Worm (Caenorhabditis elegans) whole organism, L1 larva: ENCODE measurements around the gene F32D8.14.

Experiments
- C34B4.2 ChIP-seq: sonication (generic microtip); optimal IDR thresholded peaks from 2 replicates; lab custom pipeline; 2017; ENCODE audit warnings: mild to moderate bottlenecking, missing genetic modification characterization, missing compliant biosample characterization
- F16B12.6 ChIP-seq: fragments of 150-350 bp; optimal IDR thresholded peaks from 2 replicates; lab custom pipeline; 2014; ENCODE audit warnings: missing biosample characterization, missing genetic modification characterization
- Y116A8C.19 ChIP-seq: sonication (generic microtip); optimal IDR thresholded peaks from 2 replicates; lab custom pipeline; 2016; ENCODE audit warnings: missing compliant biosample characterization, missing genetic modification characterization, borderline replicate concordance
- aha-1 ChIP-seq: fragments of 150-350 bp; optimal IDR thresholded peaks from 2 replicates; lab custom pipeline; 2014; ENCODE audit warnings: missing biosample characterization, missing genetic modification characterization
- blmp-1 ChIP-seq: fragments of 150-350 bp; optimal IDR thresholded peaks from 2 replicates; lab custom pipeline; 2014; ENCODE audit warnings: missing biosample characterization, missing genetic modification characterization
- ceh-8 ChIP-seq: fragments of 200-800 bp; sonication (Bioruptor generic); optimal IDR thresholded peaks from 2 replicates; lab custom pipeline; 2018; ENCODE audit warnings: mild to moderate bottlenecking, missing genetic modification characterization, moderate library complexity, missing compliant biosample characterization
- ceh-82 ChIP-seq, 3 experiments: fragments of 150-350 bp in 1 of 3; sonication (generic microtip) in 2 of 3; optimal IDR thresholded peaks; 2 replicates each; lab custom pipeline; 2014 to 2017; ENCODE audit warnings: missing biosample characterization in 3 of 3, missing genetic modification characterization in 3 of 3
- ces-1 ChIP-seq: fragments of 150-350 bp; optimal IDR thresholded peaks from 2 replicates; lab custom pipeline; 2014; ENCODE audit warnings: missing biosample characterization, missing genetic modification reagents, missing genetic modification characterization
- dsc-1 ChIP-seq: sonication (generic microtip); optimal IDR thresholded peaks from 2 replicates; lab custom pipeline; 2016; ENCODE audit warnings: mild to moderate bottlenecking, missing genetic modification characterization, missing compliant biosample characterization
- efl-1 ChIP-seq, 4 experiments: fragments of 150-350 bp; optimal IDR thresholded peaks in 3 of 4; peaks in 1 of 4; 1 replicate in 1 of 4; 2 replicates in 3 of 4; lab custom pipeline; 2014; ENCODE audit warnings: missing biosample characterization in 2 of 4, missing genetic modification characterization in 2 of 4, missing genetic modification reagents in 2 of 4
- egl-27 ChIP-seq, 2 experiments: fragments of 150-350 bp in 1 of 2; sonication (generic microtip); optimal IDR thresholded peaks; 3 replicates each; lab custom pipeline; 2017 to 2018; ENCODE audit warnings: missing biosample characterization in 2 of 2, missing genetic modification characterization in 2 of 2, missing genetic modification reagents in 2 of 2
- elt-3 ChIP-seq, 6 experiments: fragments of 150-350 bp in 1 of 6; sonication (generic microtip); optimal IDR thresholded peaks; 2 replicates each; lab custom pipeline; 2017 to 2018; ENCODE audit warnings: missing biosample characterization in 6 of 6, missing genetic modification characterization in 6 of 6, inconsistent platforms in 1 of 6
- fkh-10 ChIP-seq: sonication (generic microtip); optimal IDR thresholded peaks from 2 replicates; lab custom pipeline; 2017; ENCODE audit warnings: missing biosample characterization, missing genetic modification reagents, missing genetic modification characterization
- hlh-17 ChIP-seq: fragments of 200-800 bp; sonication (Bioruptor generic); optimal IDR thresholded peaks from 2 replicates; lab custom pipeline; 2018; ENCODE audit warnings: missing genetic modification characterization, mild to moderate bottlenecking, missing compliant biosample characterization, moderate library complexity, borderline replicate concordance
- lin-14 ChIP-seq: fragments of 200-800 bp; sonication (Bioruptor generic); optimal IDR thresholded peaks from 2 replicates; lab custom pipeline; 2018; ENCODE audit warnings: mild to moderate bottlenecking, missing genetic modification characterization, moderate library complexity, missing compliant biosample characterization
- lin-35 ChIP-seq, 2 experiments: fragments of 150-350 bp; optimal IDR thresholded peaks; 2 replicates each; lab custom pipeline; 2014; ENCODE audit warnings: missing biosample characterization in 2 of 2, missing genetic modification characterization in 2 of 2, missing genetic modification reagents in 2 of 2
- lsy-2 ChIP-seq, 2 experiments: fragments of 150-350 bp; optimal IDR thresholded peaks; 2 replicates each; lab custom pipeline; 2014; ENCODE audit warnings: missing biosample characterization in 2 of 2, missing genetic modification characterization in 2 of 2
- mab-9 ChIP-seq: fragments of 200-800 bp; sonication (Bioruptor generic); IDR thresholded peaks from 2 replicates; pipeline ENCODE4 v1.3.6; 2022; ENCODE audit warnings: missing genetic modification reagents, missing genetic modification characterization, missing compliant biosample characterization
- mep-1 ChIP-seq: fragments of 150-350 bp; optimal IDR thresholded peaks from 2 replicates; lab custom pipeline; 2014; ENCODE audit warnings: missing biosample characterization, missing genetic modification characterization
- nhr-11 ChIP-seq: fragments of 150-350 bp; optimal IDR thresholded peaks from 2 replicates; lab custom pipeline; 2014; ENCODE audit warnings: missing biosample characterization, missing genetic modification characterization
- nhr-12 ChIP-seq: sonication (generic microtip); optimal IDR thresholded peaks from 2 replicates; lab custom pipeline; 2017; ENCODE audit warnings: missing biosample characterization, missing genetic modification characterization
- nhr-19 ChIP-seq: fragments of 200-800 bp; sonication (Bioruptor generic); conservative IDR thresholded peaks from 2 replicates; pipeline ENCODE4 v1.3.6; 2022; ENCODE audit warnings: missing genetic modification characterization, missing compliant biosample characterization
- nhr-20 ChIP-seq: sonication (generic microtip); optimal IDR thresholded peaks from 2 replicates; lab custom pipeline; 2016; ENCODE audit warnings: mild to moderate bottlenecking, missing genetic modification characterization, missing compliant biosample characterization
- nhr-237 ChIP-seq: fragments of 150-350 bp; optimal IDR thresholded peaks from 2 replicates; lab custom pipeline; 2014; ENCODE audit warnings: missing biosample characterization, missing genetic modification characterization
- nhr-71 ChIP-seq: sonication (generic microtip); optimal IDR thresholded peaks from 2 replicates; lab custom pipeline; 2016; ENCODE audit warnings: mild to moderate bottlenecking, missing genetic modification characterization, moderate library complexity, missing compliant biosample characterization
- nhr-85 ChIP-seq: sonication (generic microtip); peaks from one replicate; lab custom pipeline; 2016; ENCODE audit warnings: missing genetic modification characterization, inconsistent platforms, missing compliant biosample characterization
- nhr-90 ChIP-seq: sonication (generic microtip); optimal IDR thresholded peaks from 2 replicates; lab custom pipeline; 2016; ENCODE audit warnings: mild to moderate bottlenecking, missing genetic modification characterization, missing compliant biosample characterization; ENCODE audit not compliant: poor library complexity
- rnt-1 ChIP-seq: sonication (generic microtip); optimal IDR thresholded peaks from 2 replicates; lab custom pipeline; 2016; ENCODE audit warnings: mild to moderate bottlenecking, missing genetic modification characterization, moderate library complexity, missing compliant biosample characterization
- skn-1 ChIP-seq: fragments of 150-350 bp; optimal IDR thresholded peaks from 2 replicates; lab custom pipeline; 2014; ENCODE audit warnings: missing biosample characterization, missing genetic modification characterization
- swsn-7 ChIP-seq: sonication (generic microtip); optimal IDR thresholded peaks from 2 replicates; lab custom pipeline; 2016; ENCODE audit warnings: missing genetic modification characterization, missing compliant biosample characterization
- unc-86 ChIP-seq: sonication (generic microtip); optimal IDR thresholded peaks from 2 replicates; lab custom pipeline; 2016; ENCODE audit warnings: missing genetic modification characterization, missing compliant biosample characterization
- unc-98 ChIP-seq: fragments of 200-800 bp; sonication (Bioruptor generic); IDR thresholded peaks from 2 replicates; pipeline ENCODE4 v1.3.6; 2022; ENCODE audit warnings: missing genetic modification characterization, missing compliant biosample characterization
- vab-15 ChIP-seq: sonication (generic microtip); optimal IDR thresholded peaks from 2 replicates; lab custom pipeline; 2017; ENCODE audit warnings: missing genotype, mild to moderate bottlenecking, missing genetic modification characterization, missing compliant biosample characterization
- ztf-4 ChIP-seq: fragments of 150-350 bp; optimal IDR thresholded peaks from 2 replicates; lab custom pipeline; 2014; ENCODE audit warnings: missing biosample characterization, missing genetic modification characterization

F32D8.14 gene

DNA sequence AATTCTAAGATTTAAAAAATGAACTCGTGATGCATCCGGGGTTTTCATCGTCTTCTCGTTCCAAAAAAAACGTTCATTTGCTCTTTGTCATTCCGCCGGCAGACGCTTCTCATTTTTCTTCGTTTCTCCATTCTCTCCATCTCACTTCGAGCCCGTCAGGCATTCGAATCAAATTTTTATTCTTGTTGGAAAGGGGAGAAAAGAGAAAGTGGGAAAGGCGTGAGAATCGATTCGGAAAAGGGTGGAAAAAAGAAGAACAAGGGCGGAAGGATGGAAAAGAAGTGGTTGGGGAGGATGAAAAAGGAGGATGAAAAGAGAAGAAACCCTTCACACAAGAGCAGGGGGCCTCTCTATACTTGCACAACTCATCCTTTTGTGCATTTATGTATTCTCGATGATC lies 10.2 kb upstream of the F32D8.14 start:
- TF ChIP-seq swsn-7 (tag; lab: Kevin White, UChicago): no peak
- TF ChIP-seq lin-14 (GFP tag; lab: Kevin White, UChicago): peak; percentile 82
- no peak for TF ChIP-seq nhr-71 (tag; lab: Kevin White, UChicago)
- peak; percentile 23 for TF ChIP-seq dsc-1 (tag; lab: Kevin White, UChicago)
- peak; percentile 69 for TF ChIP-seq fkh-10 (GFP tag; lab: Kevin White, UChicago)
- peak; percentile 14 for TF ChIP-seq ces-1 (GFP tag; lab: Kevin White, UChicago)
- peak in 1 of 3 experiments; percentile 32 for TF ChIP-seq ceh-82 (tag; optimal IDR thresholded peaks at IDR 0.05; lab: Kevin White, UChicago)
- TF ChIP-seq egl-27 (tag; optimal IDR thresholded peaks at IDR 0.05; lab: Kevin White, UChicago): no peak
- TF ChIP-seq lsy-2 (tag; optimal IDR thresholded peaks at IDR 0.05; lab: Kevin White, UChicago): peak in 1 of 2 experiments; percentile 7
- TF ChIP-seq aha-1: no peak
- TF ChIP-seq blmp-1 (tag; lab: Kevin White, UChicago): peak; percentile 61
- TF ChIP-seq nhr-12 (tag; lab: Kevin White, UChicago): no peak

ce11 chrV:10903748-10904147 lies 9.2 kb upstream of the F32D8.14 start, which contains the start of gene F32D8.15:
Gene F32D8.15 (plus strand): TSS chrV:10904048.
- TF ChIP-seq dsc-1 (tag; lab: Kevin White, UChicago) (peak; percentile 4), rnt-1 (no peak), nhr-19 (no peak), lin-14 (GFP tag; lab: Kevin White, UChicago) (peak; percentile 40), elt-3 (tag; optimal IDR thresholded peaks at IDR 0.05; lab: Kevin White, UChicago) (no peak), unc-86 (no peak), vab-15 (tag; lab: Kevin White, UChicago) (no peak), unc-98 (GFP tag; lab: Robert Waterston, UW) (no peak), mep-1 (tag; lab: Kevin White, UChicago) (no peak)

ce11 chrV:10902682-10903081 lies 8.1 kb upstream of the F32D8.14 start, which contains the start of gene F32D8.8:
Gene F32D8.8 (minus strand): TSS chrV:10902782.
- TF ChIP-seq nhr-90 (no peak), mab-9 (GFP tag; lab: Robert Waterston, UW) (no peak), nhr-20 (no peak)

DNA sequence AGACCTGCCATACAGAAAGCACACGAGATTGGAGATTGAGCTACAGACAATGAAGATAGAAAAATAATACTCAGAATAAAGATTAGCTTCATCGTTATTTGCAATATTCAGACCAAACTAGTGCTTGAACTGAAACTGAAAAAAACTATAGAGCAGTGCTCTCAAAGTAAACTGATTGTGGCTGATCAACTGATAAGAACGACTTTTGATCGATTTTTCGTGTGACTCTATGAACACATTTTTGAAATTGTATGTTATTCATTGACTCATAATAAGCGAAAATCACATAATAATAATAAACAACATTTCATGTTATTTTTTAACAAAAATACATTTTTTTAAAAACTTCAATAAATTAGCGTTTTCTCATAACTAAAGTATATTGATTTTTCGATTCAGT lies 6.5 kb upstream of the F32D8.14 start, which contains the start of gene spp-16:
Gene spp-16, minus strand, starts transcription at position 179 of the 400 bp plus-strand sequence.
- no peak for TF ChIP-seq efl-1 (optimal IDR thresholded peaks at IDR 0.05; lab: Kevin White, UChicago)
- TF ChIP-seq efl-1 (GFP tag; optimal IDR thresholded peaks at IDR 0.05 in 1 of 2; lab: Kevin White, UChicago): peak in 1 of 2 experiments; percentile 48
- no peak for TF ChIP-seq C34B4.2 (tag; lab: Kevin White, UChicago)
- TF ChIP-seq skn-1 (tag; lab: Kevin White, UChicago): no peak
- TF ChIP-seq lin-35 (GFP tag; optimal IDR thresholded peaks at IDR 0.05; lab: Kevin White, UChicago): no peak
- no peak for TF ChIP-seq nhr-11 (tag; lab: Kevin White, UChicago)
- TF ChIP-seq, all 84 proteins: peak for 1

DNA sequence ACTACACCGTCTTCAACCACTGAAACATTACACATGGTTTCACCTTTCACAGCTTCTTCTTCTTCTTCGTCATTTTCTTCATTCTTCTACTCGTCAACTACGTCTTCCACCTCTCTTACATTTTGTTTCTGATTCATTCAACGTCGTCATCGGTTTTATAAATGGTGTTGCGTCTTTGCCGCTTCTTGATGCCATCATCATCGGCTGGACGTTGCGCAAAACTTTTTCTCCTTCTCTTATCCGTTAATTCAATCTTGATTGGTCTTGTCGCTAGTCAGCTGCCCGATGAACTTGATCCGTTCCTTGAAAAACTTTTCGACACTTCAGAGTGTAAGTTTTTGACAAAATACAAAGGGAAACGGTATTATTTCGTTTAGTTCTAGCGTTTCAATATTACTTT lies 4.0 kb upstream of the F32D8.14 start:
- TF ChIP-seq blmp-1 (tag; lab: Kevin White, UChicago): peak; percentile 72
- TF ChIP-seq F16B12.6 (tag; lab: Kevin White, UChicago): no peak
- peak; percentile 69 for TF ChIP-seq nhr-85 (tag; lab: Kevin White, UChicago)
- peak; percentile 41 for TF ChIP-seq lin-14 (GFP tag; lab: Kevin White, UChicago)
- no peak for TF ChIP-seq efl-1 (optimal IDR thresholded peaks at IDR 0.05; lab: Kevin White, UChicago)
- TF ChIP-seq efl-1 (GFP tag; optimal IDR thresholded peaks at IDR 0.05 in 1 of 2; lab: Kevin White, UChicago): peak in 1 of 2 experiments; percentile 80
- no peak for TF ChIP-seq rnt-1

DNA sequence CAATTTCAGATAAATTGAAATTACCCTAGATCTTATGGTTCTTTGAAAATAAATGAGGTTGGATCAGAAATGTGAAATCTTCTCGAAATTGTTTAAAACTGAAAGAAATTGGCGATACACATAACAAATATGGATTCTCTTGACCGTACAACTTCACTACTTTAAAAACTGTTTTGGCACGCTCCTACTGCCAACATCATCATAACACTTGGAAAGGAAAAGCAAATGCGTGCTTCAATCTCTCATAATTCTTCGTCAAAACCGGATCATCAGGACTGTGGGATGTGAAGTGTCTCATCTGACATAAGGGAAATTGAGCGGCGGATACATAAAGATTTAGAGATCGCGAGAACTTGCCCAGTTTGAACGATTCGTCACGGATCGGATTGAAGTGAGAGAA lies 3.5 kb upstream of the F32D8.14 start, which contains the start of gene F32D8.7:
Gene F32D8.7, plus strand, starts transcription at position 329 of the 400 bp plus-strand sequence.
- no peak for TF ChIP-seq ztf-4
- peak; percentile 79 for TF ChIP-seq blmp-1 (tag; lab: Kevin White, UChicago)
- TF ChIP-seq nhr-237 (tag; lab: Kevin White, UChicago): no peak
- no peak for TF ChIP-seq F16B12.6 (tag; lab: Kevin White, UChicago)
- TF ChIP-seq efl-1 (optimal IDR thresholded peaks at IDR 0.05; lab: Kevin White, UChicago): no peak
- peak in 1 of 2 experiments; percentile 80 for TF ChIP-seq efl-1 (GFP tag; optimal IDR thresholded peaks at IDR 0.05 in 1 of 2; lab: Kevin White, UChicago)
- TF ChIP-seq nhr-12 (tag; lab: Kevin White, UChicago): no peak
- TF ChIP-seq hlh-17: no peak
- no peak for TF ChIP-seq Y116A8C.19
- TF ChIP-seq nhr-20: no peak
- TF ChIP-seq ceh-8 (GFP tag; lab: Kevin White, UChicago): no peak
